Worm (Caenorhabditis elegans) whole organism, L4 larva: ENCODE results near the gene T13H5.1.

Experiments used
- D1046.2 ChIP-seq: fragments of 200-800 bp; sonication (Bioruptor generic); IDR thresholded peaks from 2 replicates; pipeline ENCODE4 v1.3.6; 2022; ENCODE audit warnings: missing genetic modification characterization, missing compliant biosample characterization
- F10B5.3 ChIP-seq: sonication (generic microtip); optimal IDR thresholded peaks from 2 replicates; lab custom pipeline; 2016; ENCODE audit warnings: mild to moderate bottlenecking, missing genetic modification characterization, missing compliant biosample characterization
- F26F4.8 ChIP-seq: fragments of 200-800 bp; sonication (Bioruptor generic); conservative IDR thresholded peaks from 2 replicates; pipeline ENCODE4 v1.3.6; 2022; ENCODE audit warnings: missing genetic modification characterization, missing compliant biosample characterization
- F49E8.2 ChIP-seq: sonication (generic microtip); optimal IDR thresholded peaks from 2 replicates; lab custom pipeline; 2016; ENCODE audit warnings: missing compliant biosample characterization, mild to moderate bottlenecking, missing genetic modification characterization, borderline replicate concordance
- R02D3.7 ChIP-seq: fragments of 150-350 bp; sonication (generic microtip); optimal IDR thresholded peaks from 3 replicates; lab custom pipeline; 2014; ENCODE audit warnings: missing biosample characterization, missing genetic modification characterization
- T20F7.1 ChIP-seq: fragments of 200-800 bp; sonication (Bioruptor generic); optimal IDR thresholded peaks from 2 replicates; lab custom pipeline; 2018; ENCODE audit warnings: mild to moderate bottlenecking, missing genetic modification characterization, missing compliant biosample characterization
- T26A8.4 ChIP-seq: fragments of 200-800 bp; sonication (Bioruptor generic); IDR thresholded peaks from 2 replicates; pipeline ENCODE4 v1.3.6; 2022; ENCODE audit warnings: missing genetic modification characterization, missing compliant biosample characterization
- Y105C5A.15 ChIP-seq: fragments of 200-800 bp; sonication (Bioruptor generic); IDR thresholded peaks from 2 replicates; pipeline ENCODE4 v1.3.6; 2022; ENCODE audit warnings: missing genetic modification characterization, missing compliant biosample characterization
- ama-1 ChIP-seq: fragments of 150-350 bp; optimal IDR thresholded peaks from 2 replicates; lab custom pipeline; 2014; ENCODE audit warnings: inconsistent platforms, mixed read lengths
- arid-1 ChIP-seq: fragments of 200-800 bp; sonication (Bioruptor generic); conservative IDR thresholded peaks from 2 replicates; pipeline ENCODE4 v1.3.6; 2022; ENCODE audit warnings: missing genetic modification reagents, missing genetic modification characterization, missing compliant biosample characterization
- attf-4 ChIP-seq: sonication (generic microtip); optimal IDR thresholded peaks from 3 replicates; lab custom pipeline; 2017; ENCODE audit warnings: missing biosample characterization, missing genetic modification characterization
- ceh-20 ChIP-seq: fragments of 200-800 bp; sonication (Bioruptor generic); IDR thresholded peaks from 2 replicates; pipeline ENCODE4 v1.3.6; 2022; ENCODE audit warnings: missing genetic modification reagents, missing genetic modification characterization, missing compliant biosample characterization
- ceh-44 ChIP-seq: fragments of 200-800 bp; sonication (Bioruptor generic); IDR thresholded peaks from 2 replicates; pipeline ENCODE4 v1.3.6; 2022; ENCODE audit warnings: missing genetic modification reagents, missing genetic modification characterization, missing compliant biosample characterization
- ceh-62 ChIP-seq: sonication (generic microtip); optimal IDR thresholded peaks from 2 replicates; lab custom pipeline; 2017; ENCODE audit warnings: missing biosample characterization, missing genetic modification characterization
- ceh-82 ChIP-seq: sonication (generic microtip); optimal IDR thresholded peaks from 2 replicates; lab custom pipeline; 2017; ENCODE audit warnings: missing biosample characterization, missing genetic modification characterization
- cey-2 ChIP-seq: sonication (generic microtip); optimal IDR thresholded peaks from 3 replicates; lab custom pipeline; 2017; ENCODE audit warnings: missing genetic modification characterization, mild to moderate bottlenecking, missing compliant biosample characterization, antibody characterized with exemption, borderline replicate concordance; ENCODE audit not compliant: insufficient read depth
- ctbp-1 ChIP-seq: fragments of 200-800 bp; sonication (Bioruptor generic); IDR thresholded peaks from 2 replicates; pipeline ENCODE4 v1.3.6; 2022; ENCODE audit warnings: missing genetic modification reagents, missing genetic modification characterization, missing compliant biosample characterization
- daf-16 ChIP-seq, 3 experiments: sonication (generic microtip); optimal IDR thresholded peaks; 2 replicates each; lab custom pipeline; 2016 to 2017; ENCODE audit warnings: missing genetic modification characterization in 3 of 3, missing genetic modification reagents in 3 of 3, mild to moderate bottlenecking in 2 of 3, missing compliant biosample characterization in 2 of 3, missing biosample characterization in 1 of 3, moderate library complexity in 1 of 3
- daf-19 ChIP-seq: fragments of 200-800 bp; sonication (Bioruptor generic); conservative IDR thresholded peaks from 2 replicates; pipeline ENCODE4 v1.3.6; 2022; ENCODE audit warnings: missing genetic modification characterization, missing compliant biosample characterization
- daf-8 ChIP-seq: fragments of 200-800 bp; sonication (Bioruptor generic); IDR thresholded peaks from 2 replicates; pipeline ENCODE4 v1.3.6; 2022; ENCODE audit warnings: missing genetic modification characterization, missing compliant biosample characterization
- dmd-6 ChIP-seq: fragments of 200-800 bp; sonication (Bioruptor generic); IDR thresholded peaks from 2 replicates; pipeline ENCODE4 v1.3.6; 2022; ENCODE audit warnings: missing genetic modification reagents, missing genetic modification characterization, missing compliant biosample characterization
- duxl-1 ChIP-seq: sonication (generic microtip); optimal IDR thresholded peaks from 2 replicates; lab custom pipeline; 2016; ENCODE audit warnings: mild to moderate bottlenecking, missing genetic modification characterization, moderate library complexity, missing compliant biosample characterization; ENCODE audit not compliant: poor library complexity
- egl-27 ChIP-seq: sonication (generic microtip); optimal IDR thresholded peaks from 3 replicates; lab custom pipeline; 2017; ENCODE audit warnings: missing biosample characterization, missing genetic modification reagents, missing genetic modification characterization
- egl-43 ChIP-seq: fragments of 200-800 bp; sonication (Bioruptor generic); IDR thresholded peaks from 2 replicates; pipeline ENCODE4 v1.3.6; 2022; ENCODE audit warnings: missing genetic modification reagents, missing genetic modification characterization, missing compliant biosample characterization
- gei-8 ChIP-seq: fragments of 200-800 bp; sonication (Bioruptor generic); optimal IDR thresholded peaks from 2 replicates; lab custom pipeline; 2018; ENCODE audit warnings: mild to moderate bottlenecking, missing genetic modification characterization, missing compliant biosample characterization
- hif-1 ChIP-seq, 2 experiments: sonication (generic microtip); optimal IDR thresholded peaks; 2 replicates each; lab custom pipeline; 2016 to 2017; ENCODE audit warnings: missing compliant biosample characterization in 2 of 2, missing genetic modification characterization in 2 of 2, missing genetic modification reagents in 2 of 2, missing genotype in 2 of 2, mild to moderate bottlenecking in 1 of 2
- hmg-1.1 ChIP-seq: fragments of 200-800 bp; sonication (Bioruptor generic); IDR thresholded peaks from 2 replicates; pipeline ENCODE4 v1.3.6; 2022; ENCODE audit warnings: missing genetic modification reagents, missing genetic modification characterization, missing compliant biosample characterization
- jun-1 ChIP-seq: fragments of 150-350 bp; optimal IDR thresholded peaks from 2 replicates; lab custom pipeline; 2014; ENCODE audit warnings: missing biosample characterization, missing genetic modification reagents, missing genetic modification characterization
- lim-7 ChIP-seq: fragments of 200-800 bp; sonication (Bioruptor generic); IDR thresholded peaks from 2 replicates; pipeline ENCODE4 v1.3.6; 2022; ENCODE audit warnings: missing genetic modification characterization, missing compliant biosample characterization
- lin-39 ChIP-seq: fragments of 150-350 bp; optimal IDR thresholded peaks from 2 replicates; lab custom pipeline; 2014; ENCODE audit warnings: missing biosample characterization, missing genetic modification reagents, missing genetic modification characterization
- lir-3 ChIP-seq: sonication (generic microtip); optimal IDR thresholded peaks from 2 replicates; lab custom pipeline; 2016; ENCODE audit warnings: mild to moderate bottlenecking, missing genetic modification characterization, missing compliant biosample characterization
- mdl-1 ChIP-seq, 2 experiments: fragments of 150-350 bp in 1 of 2; sonication (generic microtip) in 1 of 2; optimal IDR thresholded peaks; 2 replicates each; lab custom pipeline; 2014 to 2017; ENCODE audit warnings: missing biosample characterization in 2 of 2, missing genetic modification characterization in 2 of 2
- mdt-29 ChIP-seq: fragments of 200-800 bp; sonication (Bioruptor generic); IDR thresholded peaks from 2 replicates; pipeline ENCODE4 v1.3.6; 2022; ENCODE audit warnings: missing genetic modification reagents, missing genetic modification characterization, missing compliant biosample characterization
- mep-1 ChIP-seq: fragments of 150-350 bp; sonication (generic microtip); optimal IDR thresholded peaks from 3 replicates; lab custom pipeline; 2014; ENCODE audit warnings: missing biosample characterization, missing genetic modification characterization
- mes-2 ChIP-seq: sonication (generic microtip); optimal IDR thresholded peaks from 2 replicates; lab custom pipeline; 2016; ENCODE audit warnings: missing genotype, mild to moderate bottlenecking, missing genetic modification characterization, missing compliant biosample characterization; ENCODE audit not compliant: poor library complexity, severe bottlenecking
- nhr-102 ChIP-seq: sonication (generic microtip); optimal IDR thresholded peaks from 2 replicates; lab custom pipeline; 2016; ENCODE audit warnings: mild to moderate bottlenecking, missing genetic modification characterization, moderate library complexity, missing compliant biosample characterization
- nhr-11 ChIP-seq: fragments of 150-350 bp; optimal IDR thresholded peaks from 2 replicates; lab custom pipeline; 2014; ENCODE audit warnings: missing biosample characterization, missing genetic modification characterization
- nhr-237 ChIP-seq: sonication (generic microtip); optimal IDR thresholded peaks from 2 replicates; lab custom pipeline; 2017; ENCODE audit warnings: missing biosample characterization, missing genetic modification characterization
- nhr-41 ChIP-seq: fragments of 200-800 bp; sonication (Bioruptor generic); IDR thresholded peaks from 2 replicates; pipeline ENCODE4 v1.3.6; 2022; ENCODE audit warnings: missing genetic modification reagents, missing genetic modification characterization, missing compliant biosample characterization
- rbr-2 ChIP-seq: sonication (generic microtip); optimal IDR thresholded peaks from 2 replicates; lab custom pipeline; 2016; ENCODE audit warnings: missing genotype, missing genetic modification characterization, missing compliant biosample characterization
- saeg-2 ChIP-seq: fragments of 200-800 bp; sonication (Bioruptor generic); IDR thresholded peaks from 2 replicates; pipeline ENCODE4 v1.3.6; 2022; ENCODE audit warnings: missing genetic modification reagents, missing genetic modification characterization, missing compliant biosample characterization
- sdz-12 ChIP-seq: fragments of 200-800 bp; sonication (Bioruptor generic); optimal IDR thresholded peaks from 2 replicates; lab custom pipeline; 2018; ENCODE audit warnings: mild to moderate bottlenecking, missing genetic modification characterization, missing compliant biosample characterization
- spr-1 ChIP-seq: sonication (generic microtip); optimal IDR thresholded peaks from 2 replicates; lab custom pipeline; 2016; ENCODE audit warnings: mild to moderate bottlenecking, missing genetic modification characterization, missing compliant biosample characterization
- spr-3 ChIP-seq: fragments of 200-800 bp; sonication (Bioruptor generic); optimal IDR thresholded peaks from 2 replicates; lab custom pipeline; 2018; ENCODE audit warnings: mild to moderate bottlenecking, missing genetic modification characterization, missing compliant biosample characterization
- unc-130 ChIP-seq: sonication (generic microtip); optimal IDR thresholded peaks from 2 replicates; lab custom pipeline; 2016; ENCODE audit warnings: missing genetic modification reagents, missing genetic modification characterization, missing compliant biosample characterization
- unc-62 ChIP-seq, 3 experiments: fragments of 150-350 bp in 1 of 3; sonication (generic microtip); optimal IDR thresholded peaks in 2 of 3; peaks in 1 of 3; 1 replicate in 1 of 3; 2 replicates in 2 of 3; lab custom pipeline; 2014 to 2017; ENCODE audit warnings: missing biosample characterization in 3 of 3, missing genetic modification characterization in 3 of 3, missing genetic modification reagents in 3 of 3, missing genotype in 1 of 3
- vab-7 ChIP-seq: fragments of 200-800 bp; sonication (Bioruptor generic); IDR thresholded peaks from 2 replicates; pipeline ENCODE4 v1.3.6; 2022; ENCODE audit warnings: missing genetic modification reagents, missing genetic modification characterization, missing compliant biosample characterization
- zfp-2 ChIP-seq: sonication (generic microtip); optimal IDR thresholded peaks from 2 replicates; lab custom pipeline; 2016; ENCODE audit warnings: mild to moderate bottlenecking, missing genetic modification characterization, missing compliant biosample characterization
- zip-11 ChIP-seq: fragments of 200-800 bp; sonication (Bioruptor generic); IDR thresholded peaks from 2 replicates; pipeline ENCODE4 v1.3.6; 2022; ENCODE audit warnings: missing genetic modification characterization, missing compliant biosample characterization
- zip-2 ChIP-seq: fragments of 150-350 bp; optimal IDR thresholded peaks from 2 replicates; lab custom pipeline; 2014; ENCODE audit warnings: missing biosample characterization, missing genetic modification characterization
- ztf-7 ChIP-seq: fragments of 150-350 bp; optimal IDR thresholded peaks from 2 replicates; lab custom pipeline; 2014; ENCODE audit warnings: missing biosample characterization, missing genetic modification characterization

Gene T13H5.1

DNA sequence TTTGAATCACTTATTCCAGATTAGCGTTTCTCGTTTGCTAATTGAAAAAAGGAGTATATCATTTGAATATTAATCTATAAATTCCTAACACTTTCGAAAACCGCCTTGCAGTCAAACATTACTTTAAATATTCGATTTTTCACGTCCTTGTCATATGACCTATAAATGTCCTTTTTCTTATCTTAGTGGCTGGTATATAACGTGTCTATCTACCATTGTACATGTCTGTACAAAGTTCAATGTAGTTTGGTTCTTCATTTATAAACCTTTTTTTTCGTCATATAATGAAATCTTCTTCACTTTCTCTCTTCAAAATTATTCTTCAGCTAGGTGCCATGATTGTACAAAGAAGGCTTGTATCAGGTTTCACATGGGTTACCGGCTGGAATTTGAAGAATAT is 23.3 kb downstream of the T13H5.1 start, which contains the start of gene gbh-2 (continued):
- TF ChIP-seq vab-7 (GFP tag; lab: Robert Waterston, UW) = no peak
- no peak for TF ChIP-seq nhr-237
- TF ChIP-seq duxl-1 (tag; lab: Kevin White, UChicago) = no peak
- peak; percentile 42 for TF ChIP-seq nhr-102
- no peak for TF ChIP-seq ceh-44 (GFP tag; lab: Robert Waterston, UW)
- TF ChIP-seq F49E8.2 = no peak
- no peak for TF ChIP-seq arid-1 (GFP tag; lab: Robert Waterston, UW)
- TF ChIP-seq hif-1 (tag; optimal IDR thresholded peaks at IDR 0.05; lab: Kevin White, UChicago) = peak; percentile 42 to 94
- peak; percentile 90 for TF ChIP-seq dmd-6 (GFP tag; lab: Robert Waterston, UW)
- no peak for TF ChIP-seq sdz-12 (GFP tag; lab: Kevin White, UChicago)
- TF ChIP-seq ceh-62 (tag; lab: Kevin White, UChicago) = no peak
- no peak for TF ChIP-seq daf-8 (GFP tag; lab: Robert Waterston, UW)
- no peak for TF ChIP-seq R02D3.7 (tag; lab: Kevin White, UChicago)
- no peak for TF ChIP-seq egl-27
- no peak for TF ChIP-seq mes-2
- TF ChIP-seq lir-3 (tag; lab: Kevin White, UChicago) = no peak
- no peak for TF ChIP-seq lim-7
- TF ChIP-seq F10B5.3 (tag; lab: Kevin White, UChicago) = no peak
- no peak for TF ChIP-seq saeg-2 (GFP tag; lab: Robert Waterston, UW)
- no peak for TF ChIP-seq unc-130 (GFP tag; lab: Kevin White, UChicago)
- TF ChIP-seq gei-8 (GFP tag; lab: Kevin White, UChicago) = no peak
- no peak for TF ChIP-seq unc-62 (GFP tag; optimal IDR thresholded peaks at IDR 0.05 in 1 of 2; lab: Kevin White, UChicago)
- no peak for TF ChIP-seq unc-62 (tag; optimal IDR thresholded peaks at IDR 0.05; lab: Kevin White, UChicago)
- TF ChIP-seq rbr-2 (tag; lab: Kevin White, UChicago) = no peak
- no peak for TF ChIP-seq hmg-1.1 (GFP tag; lab: Robert Waterston, UW)
- no peak for TF ChIP-seq mdt-29 (GFP tag; lab: Robert Waterston, UW)
- TF ChIP-seq jun-1 (tag; lab: Kevin White, UChicago) = no peak
- TF ChIP-seq ztf-7 = peak; percentile 94
- no peak for TF ChIP-seq ceh-82 (tag; lab: Kevin White, UChicago)
- TF ChIP-seq cey-2 (tag; lab: Kevin White, UChicago) = peak; percentile 42
- TF ChIP-seq egl-43 (GFP tag; lab: Robert Waterston, UW) = no peak
- TF ChIP-seq ctbp-1 (GFP tag; lab: Robert Waterston, UW) = no peak
- TF ChIP-seq daf-19 (GFP tag; lab: Robert Waterston, UW) = no peak
- no peak for TF ChIP-seq spr-3 (GFP tag; lab: Kevin White, UChicago)
- TF ChIP-seq nhr-11 (tag; lab: Kevin White, UChicago) = no peak
- no peak for TF ChIP-seq nhr-41 (GFP tag; lab: Robert Waterston, UW)
- no peak for TF ChIP-seq D1046.2
- no peak for TF ChIP-seq daf-16 (GFP tag; optimal IDR thresholded peaks at IDR 0.05; lab: Kevin White, UChicago)
- TF ChIP-seq daf-16 (tag; optimal IDR thresholded peaks at IDR 0.05; lab: Kevin White, UChicago) = peak; percentile 72
- TF ChIP-seq zip-2 = no peak
- no peak for TF ChIP-seq T26A8.4 (GFP tag; lab: Robert Waterston, UW)
- TF ChIP-seq ama-1 (lab: Kevin White, UChicago) = no peak
- TF ChIP-seq mep-1 = peak; percentile 81
- no peak for TF ChIP-seq ceh-20
- no peak for TF ChIP-seq zfp-2
- TF ChIP-seq mdl-1 (tag; optimal IDR thresholded peaks at IDR 0.05; lab: Kevin White, UChicago) = peak in 1 of 2 experiments; percentile 19
- TF ChIP-seq F26F4.8 = no peak
- TF ChIP-seq attf-4 (tag; lab: Kevin White, UChicago) = no peak
- no peak for TF ChIP-seq zip-11
- TF ChIP-seq T20F7.1 (GFP tag; lab: Kevin White, UChicago) = peak; percentile 45
- no peak for TF ChIP-seq lin-39 (tag; lab: Kevin White, UChicago)
- no peak for TF ChIP-seq Y105C5A.15 (GFP tag; lab: Robert Waterston, UW)
- TF ChIP-seq spr-1 (tag; lab: Kevin White, UChicago) = no peak
